Worm (Caenorhabditis elegans) whole organism, mixed stage, embryonic: ENCODE results near the gene cyk-7.

Experiments
- blmp-1 ChIP-seq: fragments of 150-350 bp; optimal IDR thresholded peaks from 2 replicates; lab custom pipeline; 2014; ENCODE audit warnings: missing biosample characterization, missing genetic modification characterization
- elt-3 ChIP-seq: fragments of 150-350 bp; optimal IDR thresholded peaks from 2 replicates; lab custom pipeline; 2014; ENCODE audit warnings: missing biosample characterization, missing genetic modification characterization
- hlh-1 ChIP-seq: fragments of 150-350 bp; optimal IDR thresholded peaks from 2 replicates; lab custom pipeline; 2014; ENCODE audit warnings: missing biosample characterization, missing genetic modification reagents, missing genetic modification characterization
- lsy-2 ChIP-seq: fragments of 150-350 bp; optimal IDR thresholded peaks from 2 replicates; lab custom pipeline; 2014; ENCODE audit warnings: missing biosample characterization, missing genetic modification characterization
- nhr-12 ChIP-seq: fragments of 150-350 bp; optimal IDR thresholded peaks from 2 replicates; lab custom pipeline; 2014; ENCODE audit warnings: missing biosample characterization, missing genetic modification characterization
- nhr-237 ChIP-seq: fragments of 150-350 bp; optimal IDR thresholded peaks from 2 replicates; lab custom pipeline; 2014; ENCODE audit warnings: missing biosample characterization, missing genetic modification characterization
- nhr-28 ChIP-seq: fragments of 150-350 bp; optimal IDR thresholded peaks from 2 replicates; lab custom pipeline; 2014; ENCODE audit warnings: missing biosample characterization, missing genetic modification characterization
- snpc-4 ChIP-seq: fragments of 150-350 bp; optimal IDR thresholded peaks from 2 replicates; lab custom pipeline; 2014; ENCODE audit warnings: missing biosample characterization, missing genetic modification characterization
- unc-120 ChIP-seq: sonication (generic microtip); optimal IDR thresholded peaks from 2 replicates; lab custom pipeline; 2017; ENCODE audit warnings: missing genetic modification characterization, missing compliant biosample characterization; ENCODE audit not compliant: poor library complexity, severe bottlenecking
- unc-39 ChIP-seq: fragments of 150-350 bp; optimal IDR thresholded peaks from 2 replicates; lab custom pipeline; 2014; ENCODE audit warnings: missing biosample characterization, missing genetic modification characterization
- unc-62 ChIP-seq: fragments of 150-350 bp; optimal IDR thresholded peaks from 2 replicates; lab custom pipeline; 2014; ENCODE audit warnings: missing biosample characterization, missing genetic modification reagents, missing genetic modification characterization
- ztf-11 ChIP-seq: fragments of 150-350 bp; optimal IDR thresholded peaks from 2 replicates; lab custom pipeline; 2014; ENCODE audit warnings: missing biosample characterization, missing genetic modification characterization

DNA sequence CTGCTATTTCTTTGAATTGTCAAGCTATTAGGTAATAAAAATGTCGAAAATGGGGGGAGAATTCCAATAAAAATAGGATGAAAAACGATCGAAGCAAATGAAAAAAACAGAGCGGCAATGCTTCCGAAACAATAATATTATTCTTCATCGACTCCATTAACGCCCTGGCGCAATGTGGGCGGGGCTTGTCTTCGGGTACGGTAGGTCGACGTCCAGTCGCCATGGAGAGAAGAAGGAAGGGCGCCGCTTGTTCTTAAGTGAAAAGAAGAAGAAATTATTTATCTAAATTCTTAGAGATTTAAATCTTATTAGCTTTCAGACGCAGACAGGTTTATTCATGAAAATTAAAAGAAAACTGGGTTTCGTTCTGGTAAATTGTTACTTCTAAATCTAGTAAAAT, 3.0 kb downstream of the cyk-7 start:
- TF ChIP-seq nhr-237 (tag; lab: Kevin White, UChicago) (no peak), unc-120 (tag; lab: Kevin White, UChicago) (no peak), nhr-28 (no peak), blmp-1 (no peak), unc-62 (GFP tag; lab: Kevin White, UChicago) (no peak), snpc-4 (tag; lab: Kevin White, UChicago) (no peak), lsy-2 (tag; lab: Kevin White, UChicago) (peak; percentile 83), ztf-11 (tag; lab: Kevin White, UChicago) (no peak), nhr-12 (tag; lab: Kevin White, UChicago) (no peak), elt-3 (no peak), hlh-1 (no peak), unc-39 (tag; lab: Kevin White, UChicago) (no peak)
